Fruit fly (Drosophila melanogaster) whole organism, prepupa: ENCODE measurements around the gene mRpL10.
A peak's percentile ranks its signal among the peaks of the same experiment; 100 is the strongest.

Source experiments
- Blimp-1 ChIP-seq: fragments of 200-800 bp; sonication (Bioruptor generic); optimal IDR thresholded peaks from 3 replicates; lab custom pipeline; 2017; ENCODE audit warnings: missing biosample characterization, missing genetic modification characterization, mild to moderate bottlenecking, moderate library complexity, missing genetic modification reagents
- CG10669 ChIP-seq: fragments of 200-800 bp; sonication (Bioruptor generic); optimal IDR thresholded peaks from 3 replicates; lab custom pipeline; 2018; ENCODE audit warnings: missing biosample characterization, mild to moderate bottlenecking, missing genetic modification characterization, moderate library complexity
- CG11294 ChIP-seq: fragments of 200-800 bp; sonication (Bioruptor generic); IDR thresholded peaks from 2 replicates; pipeline ENCODE4 v1.3.6; 2022; ENCODE audit warnings: missing biosample characterization, missing genetic modification characterization
- CG11762 ChIP-seq: fragments of 200-800 bp; sonication (Bioruptor generic); optimal IDR thresholded peaks from 3 replicates; lab custom pipeline; 2016; ENCODE audit warnings: missing biosample characterization, missing genetic modification characterization; ENCODE audit not compliant: insufficient read depth
- CG15336 ChIP-seq: fragments of 200-800 bp; sonication (Bioruptor generic); IDR thresholded peaks from 2 replicates; pipeline ENCODE4 v1.3.6; 2022; ENCODE audit warnings: missing biosample characterization, missing genetic modification characterization
- CG1621 ChIP-seq: fragments of 200-800 bp; sonication (Bioruptor generic); optimal IDR thresholded peaks from 3 replicates; lab custom pipeline; 2018; ENCODE audit warnings: missing biosample characterization, mild to moderate bottlenecking, missing genetic modification characterization
- CG32006 ChIP-seq: fragments of 200-800 bp; sonication (Bioruptor generic); optimal IDR thresholded peaks from 3 replicates; lab custom pipeline; 2017; ENCODE audit warnings: missing biosample characterization, mild to moderate bottlenecking, missing genetic modification characterization
- CG34406 ChIP-seq: fragments of 200-800 bp; sonication (Bioruptor generic); optimal IDR thresholded peaks from 3 replicates; lab custom pipeline; 2016; ENCODE audit warnings: missing biosample characterization, missing genetic modification characterization
- CG3919 ChIP-seq: fragments of 200-800 bp; sonication (Bioruptor generic); optimal IDR thresholded peaks from 3 replicates; lab custom pipeline; 2016; ENCODE audit warnings: missing biosample characterization, missing genetic modification characterization
- CG4318 ChIP-seq: fragments of 200-800 bp; sonication (Bioruptor generic); optimal IDR thresholded peaks from 3 replicates; lab custom pipeline; 2017; ENCODE audit warnings: missing biosample characterization, mild to moderate bottlenecking, missing genetic modification characterization
- CG6163 ChIP-seq: fragments of 200-800 bp; sonication (Bioruptor generic); IDR thresholded peaks from 3 replicates; pipeline ENCODE4 v1.3.6; 2022; ENCODE audit warnings: missing biosample characterization, missing genetic modification characterization
- CG6808 ChIP-seq: fragments of 200-800 bp; sonication (Bioruptor generic); optimal IDR thresholded peaks from 3 replicates; lab custom pipeline; 2017; ENCODE audit warnings: missing biosample characterization, missing genetic modification characterization, mild to moderate bottlenecking, moderate library complexity, missing genetic modification reagents
- CG6854 ChIP-seq: fragments of 200-800 bp; sonication (Bioruptor generic); optimal IDR thresholded peaks from 2 replicates; lab custom pipeline; 2017; ENCODE audit warnings: missing biosample characterization, mild to moderate bottlenecking, missing genetic modification characterization
- CG7368 ChIP-seq: fragments of 200-800 bp; sonication (Bioruptor generic); optimal IDR thresholded peaks from 3 replicates; lab custom pipeline; 2016; ENCODE audit warnings: missing biosample characterization, missing genetic modification characterization
- CG8319 ChIP-seq: fragments of 200-800 bp; sonication (Bioruptor generic); optimal IDR thresholded peaks from 3 replicates; lab custom pipeline; 2016; ENCODE audit warnings: missing biosample characterization, missing genetic modification characterization
- CG8632 ChIP-seq: fragments of 200-800 bp; sonication (Bioruptor generic); optimal IDR thresholded peaks from 3 replicates; lab custom pipeline; 2016; ENCODE audit warnings: missing biosample characterization, missing genetic modification characterization
- CG9139 ChIP-seq: fragments of 200-800 bp; sonication (Bioruptor generic); optimal IDR thresholded peaks from 3 replicates; lab custom pipeline; 2017; ENCODE audit warnings: missing biosample characterization, mild to moderate bottlenecking, missing genetic modification characterization
- Eip75B ChIP-seq: fragments of 200-800 bp; sonication (Bioruptor generic); optimal IDR thresholded peaks from 3 replicates; lab custom pipeline; 2016; ENCODE audit warnings: missing biosample characterization, missing genetic modification characterization
- Eip93F ChIP-seq: fragments of 200-800 bp; sonication (Bioruptor generic); optimal IDR thresholded peaks from 2 replicates; lab custom pipeline; 2016; ENCODE audit warnings: missing biosample characterization, mild to moderate bottlenecking, missing genetic modification characterization
- Ets21C ChIP-seq: fragments of 200-800 bp; sonication (Bioruptor generic); optimal IDR thresholded peaks from 3 replicates; lab custom pipeline; 2016; ENCODE audit warnings: missing biosample characterization, missing genetic modification characterization
- Gug ChIP-seq: fragments of 200-800 bp; sonication (Bioruptor generic); IDR thresholded peaks from 2 replicates; pipeline ENCODE4 v1.3.6; 2022; ENCODE audit warnings: missing biosample characterization, missing genetic modification characterization
- Hr38 ChIP-seq: sonication (Bioruptor generic); optimal IDR thresholded peaks from 2 replicates; lab custom pipeline; 2016; ENCODE audit warnings: missing biosample characterization, missing genetic modification characterization
- Hr39 ChIP-seq: fragments of 200-800 bp; sonication (Bioruptor generic); optimal IDR thresholded peaks from 2 replicates; lab custom pipeline; 2016; ENCODE audit warnings: missing biosample characterization, missing genetic modification characterization
- Hr4 ChIP-seq: fragments of 200-800 bp; sonication (Bioruptor generic); optimal IDR thresholded peaks from 3 replicates; lab custom pipeline; 2016; ENCODE audit warnings: missing biosample characterization, missing genetic modification characterization
- Lpt ChIP-seq: fragments of 200-800 bp; sonication (Bioruptor generic); optimal IDR thresholded peaks from 3 replicates; lab custom pipeline; 2016; ENCODE audit warnings: missing biosample characterization, missing genetic modification characterization
- Met ChIP-seq: fragments of 200-800 bp; sonication (Bioruptor generic); optimal IDR thresholded peaks from 3 replicates; lab custom pipeline; 2016; ENCODE audit warnings: missing biosample characterization, missing genetic modification characterization
- OdsH ChIP-seq: fragments of 200-800 bp; sonication (Bioruptor generic); optimal IDR thresholded peaks from 3 replicates; lab custom pipeline; 2016; ENCODE audit warnings: missing biosample characterization, missing genetic modification characterization
- Sox102F ChIP-seq: fragments of 200-800 bp; sonication (Bioruptor generic); optimal IDR thresholded peaks from 2 replicates; lab custom pipeline; 2016; ENCODE audit warnings: missing biosample characterization, mild to moderate bottlenecking, missing genetic modification characterization
- Sox14 ChIP-seq: fragments of 200-800 bp; sonication (Bioruptor generic); optimal IDR thresholded peaks from 3 replicates; lab custom pipeline; 2016; ENCODE audit warnings: missing biosample characterization, missing genetic modification characterization
- Sox15 ChIP-seq: fragments of 200-800 bp; sonication (Bioruptor generic); optimal IDR thresholded peaks from 3 replicates; lab custom pipeline; 2016; ENCODE audit warnings: missing biosample characterization, missing genetic modification characterization
- acj6 ChIP-seq: fragments of 200-800 bp; sonication (Bioruptor generic); optimal IDR thresholded peaks from 3 replicates; lab custom pipeline; 2016; ENCODE audit warnings: missing biosample characterization, missing genetic modification characterization
- cyc ChIP-seq: fragments of 200-800 bp; sonication (Bioruptor generic); optimal IDR thresholded peaks from 3 replicates; lab custom pipeline; 2016; ENCODE audit warnings: missing biosample characterization, missing genetic modification characterization
- dac ChIP-seq: fragments of 200-800 bp; sonication (Bioruptor generic); optimal IDR thresholded peaks from 2 replicates; lab custom pipeline; 2017; ENCODE audit warnings: missing biosample characterization, mild to moderate bottlenecking, missing genetic modification characterization
- eg ChIP-seq: fragments of 200-800 bp; sonication (Bioruptor generic); IDR thresholded peaks from 3 replicates; pipeline ENCODE4 v1.3.6; 2022; ENCODE audit warnings: missing biosample characterization, missing genetic modification characterization
- fd85E ChIP-seq: fragments of 200-800 bp; sonication (Bioruptor generic); optimal IDR thresholded peaks from 3 replicates; lab custom pipeline; 2016; ENCODE audit warnings: missing biosample characterization, missing genetic modification characterization
- fkh ChIP-seq: fragments of 200-800 bp; sonication (Bioruptor generic); optimal IDR thresholded peaks from 3 replicates; lab custom pipeline; 2017; ENCODE audit warnings: missing biosample characterization, mild to moderate bottlenecking, missing genetic modification characterization, moderate library complexity
- lz ChIP-seq: fragments of 200-800 bp; sonication (Bioruptor generic); optimal IDR thresholded peaks from 3 replicates; lab custom pipeline; 2016; ENCODE audit warnings: missing biosample characterization, missing genetic modification characterization
- net ChIP-seq: fragments of 200-800 bp; sonication (Bioruptor generic); optimal IDR thresholded peaks from 3 replicates; lab custom pipeline; 2016; ENCODE audit warnings: missing biosample characterization, missing genetic modification characterization
- pdm3 ChIP-seq: fragments of 200-800 bp; sonication (Bioruptor generic); optimal IDR thresholded peaks from 3 replicates; lab custom pipeline; 2016; ENCODE audit warnings: missing biosample characterization, missing genetic modification characterization
- salr ChIP-seq, 2 experiments: fragments of 200-800 bp; sonication (Bioruptor generic); optimal IDR thresholded peaks; 3 replicates each; lab custom pipeline; 2016 to 2018; ENCODE audit warnings: missing biosample characterization in 2 of 2, missing genetic modification characterization in 2 of 2, mild to moderate bottlenecking in 1 of 2
- ss ChIP-seq, 2 experiments: fragments of 200-800 bp; sonication (Bioruptor generic); optimal IDR thresholded peaks; 2 replicates in 1 of 2; 3 replicates in 1 of 2; lab custom pipeline; 2017 to 2018; ENCODE audit warnings: mild to moderate bottlenecking in 2 of 2, missing biosample characterization in 2 of 2, missing genetic modification characterization in 2 of 2, moderate library complexity in 1 of 2
- svp ChIP-seq: fragments of 200-800 bp; sonication (Bioruptor generic); peaks from one replicate; lab custom pipeline; 2016; ENCODE audit warnings: missing biosample characterization, missing genetic modification characterization
- vri ChIP-seq: fragments of 200-800 bp; sonication (Bioruptor generic); optimal IDR thresholded peaks from 3 replicates; lab custom pipeline; 2016; ENCODE audit warnings: missing biosample characterization, mild to moderate bottlenecking, missing genetic modification characterization

mRpL10 gene

DNA sequence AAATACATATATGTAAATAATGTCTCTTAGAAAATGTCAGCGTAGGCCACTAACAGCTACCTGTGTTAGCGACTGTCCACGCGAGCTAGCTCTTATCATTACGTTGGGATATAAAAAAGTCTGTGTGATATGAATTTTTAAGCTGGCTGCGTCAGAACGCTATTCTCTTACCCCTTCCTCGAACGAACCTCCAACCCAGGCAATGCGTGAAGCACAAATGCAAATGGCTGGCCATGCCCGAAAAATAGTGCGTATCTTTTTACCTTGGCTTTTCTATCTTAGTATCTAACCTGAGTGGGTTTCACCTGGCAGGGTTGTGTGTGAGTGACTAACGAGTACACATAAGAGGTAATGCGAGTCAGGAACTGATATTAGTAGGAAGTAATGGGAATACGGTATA, 40.4 kb upstream of the mRpL10 start:
- TF ChIP-seq dac (no peak), CG4318 (GFP tag; lab: Kevin White, UChicago) (no peak), lz (GFP tag; lab: Kevin White, UChicago) (no peak), ss (GFP tag; optimal IDR thresholded peaks at IDR 0.05; lab: Kevin White, UChicago) (no peak), Lpt (GFP tag; lab: Kevin White, UChicago) (no peak), fkh (GFP tag; lab: Kevin White, UChicago) (peak; percentile 24), Sox102F (GFP tag; lab: Kevin White, UChicago) (no peak)
- TF ChIP-seq, all 60 proteins: peak for 1

dm6 chr2L:165253-165890, 38.2 kb upstream of the mRpL10 start:
- TF ChIP-seq CG34406 (GFP tag; lab: Kevin White, UChicago) (no peak), vri (GFP tag; lab: Kevin White, UChicago) (peak; percentile 47), svp (GFP tag; lab: Kevin White, UChicago) (peak; percentile 86), CG6854 (peak; percentile 16), Met (peak; percentile 12), Sox14 (GFP tag; lab: Kevin White, UChicago) (peak; percentile 44), CG9139 (GFP tag; lab: Kevin White, UChicago) (no peak), Sox15 (GFP tag; lab: Kevin White, UChicago) (no peak)

DNA sequence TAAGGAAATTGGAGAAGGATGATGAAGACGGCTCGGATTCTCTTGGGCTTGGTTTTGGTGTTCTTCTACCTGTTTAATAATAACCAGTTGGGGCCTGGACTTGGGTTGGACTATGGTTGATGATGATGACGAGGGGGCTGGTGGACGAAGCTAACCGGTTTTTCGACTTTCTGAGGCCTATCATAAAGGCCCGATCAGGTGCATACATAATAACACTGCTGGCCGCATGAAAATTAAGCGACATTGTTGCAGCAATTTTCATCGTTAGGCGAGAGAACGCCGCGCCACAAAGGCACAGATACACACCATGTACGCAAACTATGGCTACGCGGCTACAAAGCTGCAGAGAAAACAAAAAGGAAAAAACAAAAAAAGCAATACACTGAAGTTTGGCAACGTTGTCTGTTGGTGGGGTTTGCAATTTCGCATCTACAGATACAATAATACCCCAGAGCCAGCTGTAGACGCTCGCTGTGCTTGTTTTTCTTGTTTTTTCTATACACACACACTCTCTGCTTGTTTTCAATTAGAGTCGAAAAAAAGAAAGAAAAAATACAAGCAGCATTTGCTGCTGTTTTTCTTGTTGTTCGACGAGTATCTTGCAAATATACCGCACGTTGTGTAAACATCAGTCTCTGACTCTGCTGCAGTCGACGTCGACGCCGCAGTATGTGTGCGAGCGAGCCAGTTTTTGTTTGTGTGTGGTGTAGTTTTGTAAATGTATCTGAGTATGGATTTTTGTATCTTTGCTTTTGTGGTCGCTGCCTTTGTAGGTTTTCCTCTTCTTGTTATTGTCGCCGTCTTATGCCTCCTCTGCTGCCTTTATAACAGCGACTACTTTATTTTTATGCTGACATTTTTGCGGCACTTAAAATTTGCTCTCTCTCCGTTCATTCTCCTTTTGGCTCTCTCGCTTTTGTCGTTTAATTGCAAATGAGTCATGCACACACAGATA, 37.2 kb upstream of the mRpL10 start:
- TF ChIP-seq CG9139 (GFP tag; lab: Kevin White, UChicago) (peak; percentile 98), Gug (no peak), CG15336 (GFP tag; lab: Robert Waterston, UW) (no peak), CG3919 (peak; percentile 85), CG32006 (GFP tag; lab: Kevin White, UChicago) (peak; percentile 94), Hr39 (GFP tag; lab: Kevin White, UChicago) (peak; percentile 3), fd85E (GFP tag; lab: Kevin White, UChicago) (peak; percentile 88), eg (GFP tag; lab: Robert Waterston, UW) (no peak), Hr4 (peak; percentile 80), CG11294 (GFP tag; lab: Robert Waterston, UW) (no peak), CG7368 (peak; percentile 89), CG11762 (GFP tag; lab: Kevin White, UChicago) (peak; percentile 85), CG4318 (GFP tag; lab: Kevin White, UChicago) (peak; percentile 50), Eip75B (peak; percentile 90), CG6808 (peak; percentile 98), lz (GFP tag; lab: Kevin White, UChicago) (peak; percentile 52), CG1621 (tag; lab: Kevin White, UChicago) (peak; percentile 94), Hr38 (GFP tag; lab: Kevin White, UChicago) (peak; percentile 88), salr (GFP tag; optimal IDR thresholded peaks at IDR 0.05; lab: Kevin White, UChicago) (peak; percentile 83 to 96), fkh (GFP tag; lab: Kevin White, UChicago) (peak; percentile 100), Sox102F (GFP tag; lab: Kevin White, UChicago) (peak; percentile 88), pdm3 (GFP tag; lab: Kevin White, UChicago) (peak; percentile 81), CG8632 (GFP tag; lab: Kevin White, UChicago) (peak; percentile 80), acj6 (GFP tag; lab: Kevin White, UChicago) (peak; percentile 62), net (peak; percentile 96), CG10669 (GFP tag; lab: Kevin White, UChicago) (peak; percentile 90), dac (peak; percentile 94), Sox15 (GFP tag; lab: Kevin White, UChicago) (no peak), cyc (no peak), CG8319 (GFP tag; lab: Kevin White, UChicago) (peak; percentile 68), svp (GFP tag; lab: Kevin White, UChicago) (peak; percentile 80), Lpt (GFP tag; lab: Kevin White, UChicago) (peak; percentile 99), Blimp-1 (peak; percentile 66), OdsH (peak; percentile 85), Eip93F (peak; percentile 82), Ets21C (GFP tag; lab: Kevin White, UChicago) (peak; percentile 43), CG34406 (GFP tag; lab: Kevin White, UChicago) (peak; percentile 85), CG6163 (GFP tag; lab: Robert Waterston, UW) (no peak)
